Worm (Caenorhabditis elegans): Measurements from ENCODE around the gene F35D11.3.

DNA sequence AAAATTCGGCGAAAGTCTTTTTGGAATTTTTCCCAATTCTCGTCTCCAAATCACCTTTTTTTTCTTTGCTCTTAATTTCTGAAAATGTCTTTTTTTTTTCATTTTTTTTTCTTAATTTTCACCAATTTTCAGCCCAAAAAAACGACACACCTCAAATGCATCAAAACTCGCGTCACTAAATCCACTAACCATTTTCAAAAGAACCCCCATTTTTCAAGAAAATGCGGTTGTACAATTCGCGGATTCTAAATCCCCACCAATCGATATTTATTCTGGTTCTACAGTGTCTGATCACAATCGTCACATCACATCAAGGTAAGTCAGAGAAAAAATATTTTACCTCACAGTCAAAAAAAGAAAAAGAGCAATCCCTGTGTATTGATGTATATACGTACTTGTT, 36.3 kb upstream of the F35D11.3 start, which contains the start of gene vab-1:
- TF ChIP-seq C06A6.2 (GFP tag; conservative IDR thresholded peaks at IDR 0.05): no peak
- TF ChIP-seq lag-1 (GFP tag; IDR thresholded peaks at IDR 0.05): no peak
